Fruit fly (Drosophila melanogaster): ENCODE results near the gene ND-75.
A peak's percentile ranks its signal among the peaks of the same experiment; 100 is the strongest.

Gene ND-75

DNA sequence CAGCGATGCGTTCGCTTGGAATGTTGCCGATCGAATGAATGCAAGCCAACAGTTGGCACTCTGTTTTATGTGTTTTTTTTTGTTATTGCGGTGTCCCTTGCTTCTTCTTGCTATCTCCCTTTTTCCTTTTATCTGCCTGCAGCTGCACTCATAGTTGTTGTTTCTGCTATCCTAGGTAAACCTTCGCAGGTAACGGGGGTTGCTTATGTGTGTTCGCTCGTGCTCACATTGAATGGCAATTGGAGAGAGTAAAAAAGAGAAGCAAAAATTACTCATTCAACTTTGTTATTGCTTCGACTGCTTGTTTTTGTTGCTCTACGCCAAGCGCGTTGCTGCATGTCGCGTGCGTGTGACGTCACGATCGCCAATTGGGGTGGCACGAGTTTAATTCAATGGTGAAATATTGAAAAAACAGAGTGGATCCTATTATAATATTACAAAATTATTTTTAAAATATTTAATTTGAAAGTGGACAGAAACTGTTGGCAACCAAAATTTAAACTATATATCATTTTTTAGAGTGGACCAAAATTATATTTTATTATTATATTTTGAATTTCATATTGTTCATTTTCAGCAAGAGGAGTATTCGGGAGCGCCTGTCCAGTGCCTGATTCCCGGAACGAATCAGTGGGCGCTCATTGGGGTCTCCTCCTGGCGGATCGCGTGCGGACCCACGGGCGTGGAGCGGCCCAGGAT is 20.0 kb upstream of the ND-75 start, which contains the start of gene Corp (continued):
- TF ChIP-seq CG7745 (tag; optimal IDR thresholded peaks at IDR 0.05) (no peak), CG31388 (GFP tag; optimal IDR thresholded peaks at IDR 0.05) (no peak), nmo (GFP tag; optimal IDR thresholded peaks at IDR 0.05) (no peak), HLH3B (GFP tag; IDR thresholded peaks at IDR 0.05) (0 out of 2 replicates have a peak, but pooled peaks have one; percentile 23), nau (GFP tag; optimal IDR thresholded peaks at IDR 0.05) (no peak), Dip2 (GFP tag; IDR thresholded peaks at IDR 0.05) (no peak), CG14050 (GFP tag; IDR thresholded peaks at IDR 0.05) (no peak), NfI (GFP tag; optimal IDR thresholded peaks at IDR 0.05) (peak; percentile 11), CG18011 (GFP tag; optimal IDR thresholded peaks at IDR 0.05) (no peak), CG13296 (GFP tag; optimal IDR thresholded peaks at IDR 0.05) (peak; percentile 29), CG3281 (GFP tag; optimal IDR thresholded peaks at IDR 0.05) (peak; percentile 32), ato (GFP tag; IDR thresholded peaks at IDR 0.05; ENCODE audit: partially characterized antibody) (no peak), chinmo (GFP tag; IDR thresholded peaks at IDR 0.05; ENCODE audit: partially characterized antibody) (no peak), CG15073 (GFP tag; optimal IDR thresholded peaks at IDR 0.05) (no peak), CG8359 (GFP tag; optimal IDR thresholded peaks at IDR 0.05; ENCODE audit: borderline replicate concordance) (no peak), ham (GFP tag; IDR thresholded peaks at IDR 0.05) (no peak), D (optimal IDR thresholded peaks at IDR 0.05) (no peak), D (GFP tag; optimal IDR thresholded peaks at IDR 0.05) (no peak), dmrt11E (tag; optimal IDR thresholded peaks at IDR 0.05) (peak; percentile 3), mirr (GFP tag; optimal IDR thresholded peaks at IDR 0.05) (no peak), Hey (tag; optimal IDR thresholded peaks at IDR 0.05) (no peak), sna (GFP tag; IDR thresholded peaks at IDR 0.05; ENCODE audit: partially characterized antibody) (no peak), vnd (GFP tag; IDR thresholded peaks at IDR 0.05; ENCODE audit: partially characterized antibody) (no peak), CG15479 (GFP tag; optimal IDR thresholded peaks at IDR 0.05) (no peak), CG11696 (GFP tag; IDR thresholded peaks at IDR 0.05) (no peak), lilli (GFP tag; optimal IDR thresholded peaks at IDR 0.05) (no peak), Dek (tag; optimal IDR thresholded peaks at IDR 0.05) (no peak), Ets97D (GFP tag; optimal IDR thresholded peaks at IDR 0.05) (no peak), Ets65A (GFP tag) (peak; percentile 71), Mrtf (GFP tag; IDR thresholded peaks at IDR 0.05) (no peak), prd (optimal IDR thresholded peaks at IDR 0.05) (no peak), prd (GFP tag; IDR thresholded peaks at IDR 0.05) (peak; percentile 27; the same call in 1 of the 3 replicates), CG8478 (optimal IDR thresholded peaks at IDR 0.05) (no peak), zfh2 (GFP tag; optimal IDR thresholded peaks at IDR 0.05) (no peak), BtbVII (GFP tag; optimal IDR thresholded peaks at IDR 0.05) (no peak), CG11398 (GFP tag; optimal IDR thresholded peaks at IDR 0.05) (no peak), Spps (tag; optimal IDR thresholded peaks at IDR 0.05) (no peak), CG4707 (GFP tag; optimal IDR thresholded peaks at IDR 0.05) (no peak), CG14014 (GFP tag; IDR thresholded peaks at IDR 0.05) (no peak), H2.0 (GFP tag; IDR thresholded peaks at IDR 0.05) (no peak), Max (GFP tag; optimal IDR thresholded peaks at IDR 0.05) (no peak), zen2 (GFP tag; IDR thresholded peaks at IDR 0.05; ENCODE audit: partially characterized antibody) (no peak), CG16863 (GFP tag; optimal IDR thresholded peaks at IDR 0.05) (no peak), CG11093 (GFP tag; IDR thresholded peaks at IDR 0.05) (no peak), disco-r (GFP tag; optimal IDR thresholded peaks at IDR 0.05) (no peak), row (GFP tag; IDR thresholded peaks at IDR 0.05) (peak; percentile 44; the same call in 2 of the 3 replicates), Fer2 (tag; optimal IDR thresholded peaks at IDR 0.05) (no peak), exex (tag; optimal IDR thresholded peaks at IDR 0.05) (no peak), CG42726 (GFP tag; IDR thresholded peaks at IDR 0.05; ENCODE audit: partially characterized antibody) (no peak), yki (optimal IDR thresholded peaks at IDR 0.05) (no peak), CG18476 (GFP tag; optimal IDR thresholded peaks at IDR 0.05) (no peak)
